Worm (Caenorhabditis elegans) whole organism, L4 larva: ENCODE results near the gene ins-12.
A peak's percentile ranks its signal among the peaks of the same experiment; 100 is the strongest.

ENCODE experiments used
- F44E2.7 ChIP-seq: fragments of 200-800 bp; sonication (Bioruptor generic); IDR thresholded peaks from 2 replicates; pipeline ENCODE4 v2.1.2; 2022; ENCODE audit warnings: missing genetic modification characterization, missing compliant biosample characterization
- ama-1 ChIP-seq: fragments of 150-350 bp; optimal IDR thresholded peaks from 2 replicates; lab custom pipeline; 2014; ENCODE audit warnings: inconsistent platforms, mixed read lengths
- ces-1 ChIP-seq: fragments of 150-350 bp; sonication (generic microtip); optimal IDR thresholded peaks from 4 replicates; lab custom pipeline; 2014; ENCODE audit warnings: missing biosample characterization, missing genetic modification reagents, missing genetic modification characterization
- fkh-10 ChIP-seq: fragments of 150-350 bp; optimal IDR thresholded peaks from 2 replicates; lab custom pipeline; 2014; ENCODE audit warnings: missing biosample characterization, missing genetic modification reagents, missing genetic modification characterization
- gei-8 ChIP-seq: fragments of 200-800 bp; sonication (Bioruptor generic); optimal IDR thresholded peaks from 2 replicates; lab custom pipeline; 2018; ENCODE audit warnings: mild to moderate bottlenecking, missing genetic modification characterization, missing compliant biosample characterization
- lin-29 ChIP-seq: fragments of 200-800 bp; sonication (Bioruptor generic); IDR thresholded peaks from 2 replicates; pipeline ENCODE4 v1.3.6; 2022; ENCODE audit warnings: missing genetic modification reagents, missing genetic modification characterization, missing compliant biosample characterization
- mdt-29 ChIP-seq: fragments of 200-800 bp; sonication (Bioruptor generic); IDR thresholded peaks from 2 replicates; pipeline ENCODE4 v1.3.6; 2022; ENCODE audit warnings: missing genetic modification reagents, missing genetic modification characterization, missing compliant biosample characterization
- nhr-11 ChIP-seq: fragments of 150-350 bp; optimal IDR thresholded peaks from 2 replicates; lab custom pipeline; 2014; ENCODE audit warnings: missing biosample characterization, missing genetic modification characterization
- nhr-237 ChIP-seq: sonication (generic microtip); optimal IDR thresholded peaks from 2 replicates; lab custom pipeline; 2017; ENCODE audit warnings: missing biosample characterization, missing genetic modification characterization
- skn-1 ChIP-seq: fragments of 150-350 bp; optimal IDR thresholded peaks from 2 replicates; lab custom pipeline; 2014; ENCODE audit warnings: missing biosample characterization, missing genetic modification characterization
- tra-1 ChIP-seq: fragments of 200-800 bp; sonication (Bioruptor generic); IDR thresholded peaks from 2 replicates; pipeline ENCODE4 v1.3.6; 2022; ENCODE audit warnings: missing genetic modification reagents, missing genetic modification characterization, missing compliant biosample characterization
- unc-130 ChIP-seq: sonication (generic microtip); optimal IDR thresholded peaks from 2 replicates; lab custom pipeline; 2016; ENCODE audit warnings: missing genetic modification reagents, missing genetic modification characterization, missing compliant biosample characterization

ce11 chrII:5511417-5512353, 42.7 kb upstream of the ins-12 start:
- no peak for TF ChIP-seq nhr-11 (tag; lab: Kevin White, UChicago)
- TF ChIP-seq nhr-237, result no peak
- TF ChIP-seq mdt-29 (GFP tag; lab: Robert Waterston, UW), result no peak
- no peak for TF ChIP-seq F44E2.7
- no peak for TF ChIP-seq ama-1
- no peak for TF ChIP-seq gei-8
- no peak for TF ChIP-seq ces-1 (GFP tag; lab: Kevin White, UChicago)
- no peak for TF ChIP-seq skn-1
- no peak for TF ChIP-seq tra-1 (GFP tag; lab: Robert Waterston, UW)
- TF ChIP-seq lin-29 (GFP tag; lab: Robert Waterston, UW), result no peak
- peak; percentile 72 for TF ChIP-seq unc-130 (GFP tag; lab: Kevin White, UChicago)
- no peak for TF ChIP-seq fkh-10 (GFP tag; lab: Kevin White, UChicago)
